Worm (Caenorhabditis elegans) whole organism, L1 larva: ENCODE results near the gene srh-250.

Experiments used
- C34B4.2 ChIP-seq: sonication (generic microtip); optimal IDR thresholded peaks from 2 replicates; lab custom pipeline; 2017; ENCODE audit warnings: mild to moderate bottlenecking, missing genetic modification characterization, missing compliant biosample characterization
- F16B12.6 ChIP-seq: fragments of 150-350 bp; optimal IDR thresholded peaks from 2 replicates; lab custom pipeline; 2014; ENCODE audit warnings: missing biosample characterization, missing genetic modification characterization
- Y116A8C.19 ChIP-seq: sonication (generic microtip); optimal IDR thresholded peaks from 2 replicates; lab custom pipeline; 2016; ENCODE audit warnings: missing compliant biosample characterization, missing genetic modification characterization, borderline replicate concordance
- aha-1 ChIP-seq: fragments of 150-350 bp; optimal IDR thresholded peaks from 2 replicates; lab custom pipeline; 2014; ENCODE audit warnings: missing biosample characterization, missing genetic modification characterization
- alr-1 ChIP-seq: fragments of 200-800 bp; sonication (Bioruptor generic); optimal IDR thresholded peaks from 2 replicates; lab custom pipeline; 2018; ENCODE audit warnings: borderline replicate concordance, mild to moderate bottlenecking, missing genetic modification characterization, missing compliant biosample characterization
- ama-1 ChIP-seq: fragments of 150-350 bp; optimal IDR thresholded peaks from 2 replicates; lab custom pipeline; 2014
- blmp-1 ChIP-seq: fragments of 150-350 bp; optimal IDR thresholded peaks from 2 replicates; lab custom pipeline; 2014; ENCODE audit warnings: missing biosample characterization, missing genetic modification characterization
- ceh-63 ChIP-seq: fragments of 200-800 bp; sonication (Bioruptor generic); optimal IDR thresholded peaks from 2 replicates; lab custom pipeline; 2018; ENCODE audit warnings: mild to moderate bottlenecking, missing genetic modification characterization, missing compliant biosample characterization
- dpl-1 ChIP-seq, 3 experiments: fragments of 150-350 bp in 2 of 3; sonication (generic microtip) in 1 of 3; optimal IDR thresholded peaks; 2 replicates each; lab custom pipeline; 2014 to 2017; ENCODE audit warnings: missing biosample characterization in 3 of 3, missing genetic modification characterization in 3 of 3, missing genetic modification reagents in 3 of 3
- egl-27 ChIP-seq, 2 experiments: fragments of 150-350 bp in 1 of 2; sonication (generic microtip); optimal IDR thresholded peaks; 3 replicates each; lab custom pipeline; 2017 to 2018; ENCODE audit warnings: missing biosample characterization in 2 of 2, missing genetic modification characterization in 2 of 2, missing genetic modification reagents in 2 of 2
- elt-3 ChIP-seq, 6 experiments: fragments of 150-350 bp in 1 of 6; sonication (generic microtip); optimal IDR thresholded peaks; 2 replicates each; lab custom pipeline; 2017 to 2018; ENCODE audit warnings: missing biosample characterization in 6 of 6, missing genetic modification characterization in 6 of 6, inconsistent platforms in 1 of 6
- ets-5 ChIP-seq: fragments of 200-800 bp; sonication (Bioruptor generic); IDR thresholded peaks from 2 replicates; pipeline ENCODE4 v1.3.6; 2022; ENCODE audit warnings: missing genetic modification characterization, missing compliant biosample characterization
- fkh-10 ChIP-seq: sonication (generic microtip); optimal IDR thresholded peaks from 2 replicates; lab custom pipeline; 2017; ENCODE audit warnings: missing biosample characterization, missing genetic modification reagents, missing genetic modification characterization
- fos-1 ChIP-seq: fragments of 150-350 bp; optimal IDR thresholded peaks from 2 replicates; lab custom pipeline; 2014; ENCODE audit warnings: missing biosample characterization, missing genetic modification characterization
- hlh-4 ChIP-seq: sonication (generic microtip); optimal IDR thresholded peaks from 2 replicates; lab custom pipeline; 2016; ENCODE audit warnings: mild to moderate bottlenecking, missing genetic modification characterization, missing compliant biosample characterization
- lin-15B ChIP-seq: fragments of 150-350 bp; sonication (generic microtip); optimal IDR thresholded peaks from 3 replicates; lab custom pipeline; 2014; ENCODE audit warnings: missing biosample characterization, missing genetic modification characterization
- lir-3 ChIP-seq: sonication (generic microtip); optimal IDR thresholded peaks from 2 replicates; lab custom pipeline; 2016; ENCODE audit warnings: mild to moderate bottlenecking, missing genetic modification characterization, moderate library complexity, missing compliant biosample characterization; ENCODE audit not compliant: poor library complexity
- mdl-1 ChIP-seq, 2 experiments: fragments of 150-350 bp; optimal IDR thresholded peaks; 2 replicates each; lab custom pipeline; 2014 to 2017; ENCODE audit warnings: missing biosample characterization in 2 of 2, missing genetic modification characterization in 2 of 2, inconsistent platforms in 1 of 2
- mep-1 ChIP-seq: fragments of 150-350 bp; optimal IDR thresholded peaks from 2 replicates; lab custom pipeline; 2014; ENCODE audit warnings: missing biosample characterization, missing genetic modification characterization
- nhr-11 ChIP-seq: fragments of 150-350 bp; optimal IDR thresholded peaks from 2 replicates; lab custom pipeline; 2014; ENCODE audit warnings: missing biosample characterization, missing genetic modification characterization
- nhr-19 ChIP-seq: fragments of 200-800 bp; sonication (Bioruptor generic); conservative IDR thresholded peaks from 2 replicates; pipeline ENCODE4 v1.3.6; 2022; ENCODE audit warnings: missing genetic modification characterization, missing compliant biosample characterization
- nhr-28 ChIP-seq: fragments of 150-350 bp; optimal IDR thresholded peaks from 2 replicates; lab custom pipeline; 2014; ENCODE audit warnings: missing biosample characterization, missing genetic modification characterization
- nhr-71 ChIP-seq: sonication (generic microtip); optimal IDR thresholded peaks from 2 replicates; lab custom pipeline; 2016; ENCODE audit warnings: mild to moderate bottlenecking, missing genetic modification characterization, moderate library complexity, missing compliant biosample characterization
- nhr-77 ChIP-seq: fragments of 150-350 bp; optimal IDR thresholded peaks from 2 replicates; lab custom pipeline; 2014; ENCODE audit warnings: missing biosample characterization, missing genetic modification characterization
- nhr-85 ChIP-seq: sonication (generic microtip); peaks from one replicate; lab custom pipeline; 2016; ENCODE audit warnings: missing genetic modification characterization, inconsistent platforms, missing compliant biosample characterization
- pag-3 ChIP-seq: sonication (generic microtip); optimal IDR thresholded peaks from 2 replicates; lab custom pipeline; 2017; ENCODE audit warnings: missing genetic modification characterization, mild to moderate bottlenecking, missing compliant biosample characterization, antibody characterized with exemption, borderline replicate concordance; ENCODE audit not compliant: insufficient read depth
- pax-3 ChIP-seq: fragments of 200-800 bp; sonication (Bioruptor generic); optimal IDR thresholded peaks from 2 replicates; lab custom pipeline; 2018; ENCODE audit warnings: mild to moderate bottlenecking, missing genetic modification characterization, moderate library complexity, missing compliant biosample characterization
- skn-1 ChIP-seq: fragments of 150-350 bp; optimal IDR thresholded peaks from 2 replicates; lab custom pipeline; 2014; ENCODE audit warnings: missing biosample characterization, missing genetic modification characterization
- snu-23 ChIP-seq: sonication (generic microtip); optimal IDR thresholded peaks from 2 replicates; lab custom pipeline; 2016; ENCODE audit warnings: missing genetic modification characterization, missing compliant biosample characterization
- sup-37 ChIP-seq: fragments of 200-800 bp; sonication (Bioruptor generic); optimal IDR thresholded peaks from 2 replicates; lab custom pipeline; 2018; ENCODE audit warnings: mild to moderate bottlenecking, missing genetic modification characterization, missing compliant biosample characterization
- tbx-2 ChIP-seq: sonication (generic microtip); optimal IDR thresholded peaks from 2 replicates; lab custom pipeline; 2016; ENCODE audit warnings: missing genetic modification characterization, missing compliant biosample characterization
- unc-130 ChIP-seq: fragments of 150-350 bp; optimal IDR thresholded peaks from 2 replicates; lab custom pipeline; 2017; ENCODE audit warnings: missing biosample characterization, missing genetic modification characterization, inconsistent platforms
- unc-30 ChIP-seq: sonication (generic microtip); optimal IDR thresholded peaks from 2 replicates; lab custom pipeline; 2017; ENCODE audit warnings: missing biosample characterization, missing genetic modification characterization
- unc-98 ChIP-seq: fragments of 200-800 bp; sonication (Bioruptor generic); IDR thresholded peaks from 2 replicates; pipeline ENCODE4 v1.3.6; 2022; ENCODE audit warnings: missing genetic modification characterization, missing compliant biosample characterization
- xbp-1 ChIP-seq: sonication (generic microtip); optimal IDR thresholded peaks from 2 replicates; lab custom pipeline; 2016; ENCODE audit warnings: missing genetic modification characterization, missing compliant biosample characterization
- zip-4 ChIP-seq: fragments of 200-800 bp; sonication (Bioruptor generic); optimal IDR thresholded peaks from 2 replicates; lab custom pipeline; 2018; ENCODE audit warnings: mild to moderate bottlenecking, missing genetic modification characterization, moderate library complexity, missing compliant biosample characterization
- ztf-4 ChIP-seq: fragments of 150-350 bp; optimal IDR thresholded peaks from 2 replicates; lab custom pipeline; 2014; ENCODE audit warnings: missing biosample characterization, missing genetic modification characterization

srh-250 gene

ce11 chrII:3878330-3878729 is at the start of gene srh-250:
srh-250 (plus strand) TSS chrII:3878630.
- TF ChIP-seq hlh-4 (tag; lab: Kevin White, UChicago), result no peak
- TF ChIP-seq alr-1, result no peak
- TF ChIP-seq nhr-85 (tag; lab: Kevin White, UChicago), result no peak
- no peak for TF ChIP-seq skn-1 (tag; lab: Kevin White, UChicago)
- no peak for TF ChIP-seq unc-30 (tag; lab: Kevin White, UChicago)
- TF ChIP-seq lin-15B (tag; lab: Kevin White, UChicago), result no peak
- no peak for TF ChIP-seq nhr-11 (tag; lab: Kevin White, UChicago)
- TF ChIP-seq, all 84 proteins: peak for 0

ce11 chrII:3829623-3830022 is 48.8 kb upstream of the srh-250 start:
- TF ChIP-seq unc-98 (no peak), elt-3 (tag; optimal IDR thresholded peaks at IDR 0.05; lab: Kevin White, UChicago) (no peak), aha-1 (tag; lab: Kevin White, UChicago) (no peak), Y116A8C.19 (tag; lab: Kevin White, UChicago) (no peak), nhr-77 (tag; lab: Kevin White, UChicago) (no peak), blmp-1 (no peak), fkh-10 (GFP tag; lab: Kevin White, UChicago) (no peak), zip-4 (GFP tag; lab: Kevin White, UChicago) (no peak), ets-5 (GFP tag; lab: Robert Waterston, UW) (no peak), tbx-2 (tag; lab: Kevin White, UChicago) (no peak), C34B4.2 (tag; lab: Kevin White, UChicago) (no peak), mdl-1 (tag; optimal IDR thresholded peaks at IDR 0.05; lab: Kevin White, UChicago) (no peak)

- TF ChIP-seq nhr-85 (tag; lab: Kevin White, UChicago) (no peak), blmp-1 (peak; percentile 26)
Observed at ce11 chrII:3832383-3832782, 46.0 kb upstream of the srh-250 start, which contains the start of gene F54D10.9. F54D10.9 (minus strand) TSS chrII:3832483.

ce11 chrII:3835915-3836314 is 42.5 kb upstream of the srh-250 start, which contains the start of gene oac-4:
oac-4 (minus strand) TSS chrII:3836015.
- TF ChIP-seq fos-1 (tag; lab: Kevin White, UChicago) (no peak), dpl-1 (GFP tag; optimal IDR thresholded peaks at IDR 0.05; lab: Kevin White, UChicago) (no peak), lin-15B (tag; lab: Kevin White, UChicago) (no peak), ama-1 (lab: Kevin White, UChicago) (no peak), snu-23 (GFP tag; lab: Kevin White, UChicago) (no peak), mdl-1 (tag; optimal IDR thresholded peaks at IDR 0.05; lab: Kevin White, UChicago) (no peak), nhr-28 (tag; lab: Kevin White, UChicago) (no peak), unc-130 (tag; lab: Kevin White, UChicago) (no peak), nhr-71 (tag; lab: Kevin White, UChicago) (no peak), nhr-19 (no peak), sup-37 (no peak), xbp-1 (no peak), F16B12.6 (tag; lab: Kevin White, UChicago) (no peak), egl-27 (tag; optimal IDR thresholded peaks at IDR 0.05; lab: Kevin White, UChicago) (no peak), ceh-63 (no peak), mep-1 (tag; lab: Kevin White, UChicago) (no peak)

ce11 chrII:3839562-3839961 is 38.9 kb upstream of the srh-250 start, which contains the start of gene C17A2.4:
C17A2.4 (plus strand) TSS chrII:3839862.
- TF ChIP-seq mep-1 (tag; lab: Kevin White, UChicago) (no peak), F16B12.6 (tag; lab: Kevin White, UChicago) (no peak), pax-3 (tag; lab: Kevin White, UChicago) (no peak), dpl-1 (GFP tag; optimal IDR thresholded peaks at IDR 0.05; lab: Kevin White, UChicago) (no peak), ztf-4 (tag; lab: Kevin White, UChicago) (no peak), pag-3 (tag; lab: Kevin White, UChicago) (no peak), Y116A8C.19 (tag; lab: Kevin White, UChicago) (no peak), lir-3 (no peak)
